Worm (Caenorhabditis elegans) whole organism, L3 larva: ENCODE measurements around the gene egl-20.

Experiments used
- R02D3.7 ChIP-seq: fragments of 150-350 bp; optimal IDR thresholded peaks from 2 replicates; lab custom pipeline; 2014; ENCODE audit warnings: missing biosample characterization, missing genetic modification characterization
- ama-1 ChIP-seq: fragments of 150-350 bp; optimal IDR thresholded peaks from 2 replicates; lab custom pipeline; 2018
- ceh-16 ChIP-seq: sonication (generic microtip); optimal IDR thresholded peaks from 2 replicates; lab custom pipeline; 2017; ENCODE audit warnings: missing biosample characterization, missing genetic modification characterization
- ceh-82 ChIP-seq: fragments of 150-350 bp; optimal IDR thresholded peaks from 2 replicates; lab custom pipeline; 2014; ENCODE audit warnings: missing biosample characterization, missing genetic modification characterization
- ceh-9 ChIP-seq: sonication (generic microtip); optimal IDR thresholded peaks from 2 replicates; lab custom pipeline; 2018; ENCODE audit warnings: missing biosample characterization, missing genetic modification characterization
- daf-12 ChIP-seq: fragments of 150-350 bp; optimal IDR thresholded peaks from 2 replicates; lab custom pipeline; 2014; ENCODE audit warnings: missing biosample characterization, missing genetic modification reagents, missing genetic modification characterization
- egl-27 ChIP-seq: sonication (generic microtip); optimal IDR thresholded peaks from 4 replicates; lab custom pipeline; 2017; ENCODE audit warnings: missing biosample characterization, missing genetic modification reagents, missing genetic modification characterization
- egl-5 ChIP-seq: fragments of 150-350 bp; optimal IDR thresholded peaks from 2 replicates; lab custom pipeline; 2017; ENCODE audit warnings: missing biosample characterization, missing genetic modification reagents, missing genetic modification characterization, inconsistent platforms
- elt-1 ChIP-seq: fragments of 150-350 bp; optimal IDR thresholded peaks from 2 replicates; lab custom pipeline; 2014; ENCODE audit warnings: missing biosample characterization, missing genetic modification characterization
- elt-2 ChIP-seq: sonication (generic microtip); optimal IDR thresholded peaks from 2 replicates; lab custom pipeline; 2016; ENCODE audit warnings: missing genetic modification reagents, mild to moderate bottlenecking, missing genetic modification characterization, missing compliant biosample characterization
- elt-3 ChIP-seq, 3 experiments: fragments of 150-350 bp in 1 of 3; sonication (generic microtip) in 2 of 3; optimal IDR thresholded peaks; 2 replicates in 2 of 3; 4 replicates in 1 of 3; lab custom pipeline; 2014 to 2017; ENCODE audit warnings: missing biosample characterization in 3 of 3, missing genetic modification characterization in 3 of 3
- eor-1 ChIP-seq, 2 experiments: fragments of 150-350 bp; optimal IDR thresholded peaks; 2 replicates each; lab custom pipeline; 2014 to 2018; ENCODE audit warnings: missing biosample characterization in 2 of 2, missing genetic modification characterization in 2 of 2
- fkh-10 ChIP-seq: sonication (generic microtip); optimal IDR thresholded peaks from 2 replicates; lab custom pipeline; 2017; ENCODE audit warnings: missing biosample characterization, missing genetic modification reagents, missing genetic modification characterization
- fkh-2 ChIP-seq: fragments of 150-350 bp; optimal IDR thresholded peaks from 2 replicates; lab custom pipeline; 2014; ENCODE audit warnings: missing biosample characterization, missing genetic modification reagents, missing genetic modification characterization
- fos-1 ChIP-seq: fragments of 150-350 bp; optimal IDR thresholded peaks from 2 replicates; lab custom pipeline; 2014; ENCODE audit warnings: missing biosample characterization, missing genetic modification characterization
- hmg-11 ChIP-seq: sonication (generic microtip); optimal IDR thresholded peaks from 2 replicates; lab custom pipeline; 2016; ENCODE audit warnings: missing genetic modification characterization, missing compliant biosample characterization
- lin-15B ChIP-seq: fragments of 150-350 bp; optimal IDR thresholded peaks from 2 replicates; lab custom pipeline; 2014; ENCODE audit warnings: missing biosample characterization, missing genetic modification characterization
- lsy-12 ChIP-seq: sonication (generic microtip); optimal IDR thresholded peaks from 2 replicates; lab custom pipeline; 2016; ENCODE audit warnings: mild to moderate bottlenecking, missing genetic modification characterization, missing compliant biosample characterization
- mdl-1 ChIP-seq: fragments of 150-350 bp; optimal IDR thresholded peaks from 2 replicates; lab custom pipeline; 2014; ENCODE audit warnings: missing biosample characterization, missing genetic modification characterization
- mml-1 ChIP-seq: fragments of 150-350 bp; sonication (generic microtip); optimal IDR thresholded peaks from 3 replicates; lab custom pipeline; 2014; ENCODE audit warnings: missing biosample characterization, missing genetic modification characterization
- nhr-11 ChIP-seq: fragments of 150-350 bp; optimal IDR thresholded peaks from 2 replicates; lab custom pipeline; 2014; ENCODE audit warnings: missing biosample characterization, missing genetic modification characterization
- nhr-12 ChIP-seq: fragments of 150-350 bp; optimal IDR thresholded peaks from 2 replicates; lab custom pipeline; 2014; ENCODE audit warnings: missing biosample characterization, missing genetic modification characterization
- nhr-25 ChIP-seq: sonication (generic microtip); optimal IDR thresholded peaks from 2 replicates; lab custom pipeline; 2017; ENCODE audit warnings: missing biosample characterization, missing genetic modification characterization
- nhr-43 ChIP-seq: sonication (generic microtip); optimal IDR thresholded peaks from 2 replicates; lab custom pipeline; 2016; ENCODE audit warnings: mild to moderate bottlenecking, missing genetic modification characterization, missing compliant biosample characterization; ENCODE audit not compliant: poor library complexity, severe bottlenecking
- nhr-76 ChIP-seq: fragments of 150-350 bp; sonication (generic microtip); optimal IDR thresholded peaks from 5 replicates; lab custom pipeline; 2014; ENCODE audit warnings: missing biosample characterization, missing genetic modification characterization
- nhr-77 ChIP-seq: fragments of 150-350 bp; optimal IDR thresholded peaks from 2 replicates; lab custom pipeline; 2014; ENCODE audit warnings: missing biosample characterization, missing genetic modification characterization
- pha-4 ChIP-seq: fragments of 150-350 bp; optimal IDR thresholded peaks from 2 replicates; lab custom pipeline; 2014; ENCODE audit warnings: missing biosample characterization, missing genetic modification reagents, missing genetic modification characterization
- pqm-1 ChIP-seq: fragments of 150-350 bp; optimal IDR thresholded peaks from 2 replicates; lab custom pipeline; 2017; ENCODE audit warnings: missing biosample characterization, missing genetic modification characterization, inconsistent platforms
- sea-2 ChIP-seq: fragments of 150-350 bp; sonication (generic microtip); optimal IDR thresholded peaks from 4 replicates; lab custom pipeline; 2014; ENCODE audit warnings: missing biosample characterization, missing genetic modification reagents, missing genetic modification characterization
- skn-1 ChIP-seq: fragments of 150-350 bp; optimal IDR thresholded peaks from 2 replicates; lab custom pipeline; 2014; ENCODE audit warnings: missing biosample characterization, missing genetic modification characterization
- snpc-4 ChIP-seq: fragments of 150-350 bp; optimal IDR thresholded peaks from 2 replicates; lab custom pipeline; 2014; ENCODE audit warnings: missing biosample characterization, missing genetic modification characterization
- tbx-2 ChIP-seq: sonication (generic microtip); optimal IDR thresholded peaks from 2 replicates; lab custom pipeline; 2016; ENCODE audit warnings: mild to moderate bottlenecking, missing genetic modification characterization, missing compliant biosample characterization
- unc-39 ChIP-seq: sonication (generic microtip); optimal IDR thresholded peaks from 4 replicates; lab custom pipeline; 2017; ENCODE audit warnings: missing biosample characterization, missing genetic modification characterization
- zag-1 ChIP-seq: fragments of 150-350 bp; optimal IDR thresholded peaks from 2 replicates; lab custom pipeline; 2014; ENCODE audit warnings: missing biosample characterization, missing genetic modification characterization
- ztf-11 ChIP-seq: fragments of 150-350 bp; optimal IDR thresholded peaks from 2 replicates; lab custom pipeline; 2014; ENCODE audit warnings: missing biosample characterization, missing genetic modification characterization
- ztf-4 ChIP-seq: fragments of 150-350 bp; optimal IDR thresholded peaks from 2 replicates; lab custom pipeline; 2014; ENCODE audit warnings: missing biosample characterization, missing genetic modification characterization

Gene egl-20

DNA sequence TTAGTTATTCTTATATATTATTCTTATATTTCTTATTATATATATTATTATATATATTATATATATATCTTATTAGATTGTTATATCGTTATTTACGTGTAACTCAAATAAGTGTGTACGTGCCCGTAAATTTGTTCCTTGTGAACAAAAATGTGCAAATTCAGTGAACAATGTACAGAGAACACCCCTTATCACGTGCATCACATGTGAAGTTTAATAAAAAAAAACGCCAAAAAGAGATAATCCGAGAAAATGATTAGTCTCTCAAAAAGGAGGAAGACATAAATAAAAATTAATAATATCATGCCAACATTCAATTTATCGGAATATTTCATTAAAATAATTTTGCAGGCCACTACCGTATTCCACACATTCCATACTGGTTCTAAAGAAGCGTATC lies 15.7 kb downstream of the egl-20 start:
- TF ChIP-seq pha-4 (tag; lab: Kevin White, UChicago) (peak; percentile 61), pqm-1 (tag; lab: Kevin White, UChicago) (peak; percentile 32), hmg-11 (tag; lab: Kevin White, UChicago) (no peak), sea-2 (no peak), elt-2 (tag; lab: Kevin White, UChicago) (peak; percentile 72)

DNA sequence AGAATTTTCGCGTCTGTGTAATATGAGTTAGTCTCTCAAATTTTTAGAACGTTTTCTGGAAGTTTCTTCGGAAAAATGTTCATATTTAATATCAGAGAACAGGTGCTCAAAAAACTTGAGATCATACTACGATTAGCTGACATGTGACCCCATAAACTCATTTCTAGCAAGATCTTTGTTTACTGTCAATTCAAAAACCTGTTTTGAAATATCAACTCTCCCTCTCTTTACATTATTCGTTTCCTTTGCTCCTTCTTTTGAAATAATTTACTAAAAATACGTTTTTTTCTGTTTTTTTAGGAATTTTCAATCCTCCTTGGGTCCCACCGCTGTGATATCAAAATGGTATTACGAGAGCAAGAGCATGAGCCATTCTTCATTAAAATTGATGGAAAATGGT lies 16.2 kb downstream of the egl-20 start, which contains the start of gene fat-4:
TSS of gene fat-4 (plus strand) at position 301 of the 400 bp plus-strand sequence.
- TF ChIP-seq skn-1 (tag; lab: Kevin White, UChicago), result no peak
- TF ChIP-seq ceh-16 (tag; lab: Kevin White, UChicago), result no peak
- no peak for TF ChIP-seq pha-4 (tag; lab: Kevin White, UChicago)
- TF ChIP-seq egl-27 (tag; lab: Kevin White, UChicago), result no peak
- no peak for TF ChIP-seq snpc-4 (tag; lab: Kevin White, UChicago)
- TF ChIP-seq fkh-2 (tag; lab: Kevin White, UChicago), result no peak
- no peak for TF ChIP-seq ama-1 (lab: Kevin White, UChicago)
- no peak for TF ChIP-seq elt-1 (tag; lab: Kevin White, UChicago)
- TF ChIP-seq unc-39 (tag; lab: Kevin White, UChicago), result no peak
- no peak for TF ChIP-seq ceh-82 (tag; lab: Kevin White, UChicago)
- no peak for TF ChIP-seq nhr-77 (tag; lab: Kevin White, UChicago)
- TF ChIP-seq egl-5 (tag; lab: Kevin White, UChicago), result no peak
- no peak for TF ChIP-seq fos-1 (tag; lab: Kevin White, UChicago)
- TF ChIP-seq lsy-12, result no peak
- TF ChIP-seq hmg-11 (tag; lab: Kevin White, UChicago), result no peak
- no peak for TF ChIP-seq elt-3 (tag; optimal IDR thresholded peaks at IDR 0.05; lab: Kevin White, UChicago)
- TF ChIP-seq, all 47 proteins: peak for 0

DNA sequence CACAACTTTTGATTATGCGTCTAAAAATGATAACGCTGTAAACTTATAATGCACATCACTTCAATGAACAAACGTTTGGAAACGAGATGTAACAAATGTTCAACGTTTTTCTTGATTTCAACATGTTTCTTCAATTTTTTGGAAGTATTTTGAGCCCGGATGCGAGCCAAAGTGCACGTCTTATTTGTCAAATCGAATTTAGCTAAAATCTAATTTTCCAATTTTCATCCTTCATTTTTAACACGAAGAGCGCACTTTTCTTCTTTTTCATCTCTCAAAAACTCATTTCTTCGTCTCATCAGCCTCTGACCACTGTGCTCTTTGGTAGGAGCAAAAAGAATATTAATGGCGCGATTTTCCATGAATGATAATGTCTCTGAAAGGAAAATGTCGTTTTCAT lies 17.0 kb downstream of the egl-20 start:
- peak; percentile 23 for TF ChIP-seq elt-2 (tag; lab: Kevin White, UChicago)
- no peak for TF ChIP-seq mml-1 (tag; lab: Kevin White, UChicago)

DNA sequence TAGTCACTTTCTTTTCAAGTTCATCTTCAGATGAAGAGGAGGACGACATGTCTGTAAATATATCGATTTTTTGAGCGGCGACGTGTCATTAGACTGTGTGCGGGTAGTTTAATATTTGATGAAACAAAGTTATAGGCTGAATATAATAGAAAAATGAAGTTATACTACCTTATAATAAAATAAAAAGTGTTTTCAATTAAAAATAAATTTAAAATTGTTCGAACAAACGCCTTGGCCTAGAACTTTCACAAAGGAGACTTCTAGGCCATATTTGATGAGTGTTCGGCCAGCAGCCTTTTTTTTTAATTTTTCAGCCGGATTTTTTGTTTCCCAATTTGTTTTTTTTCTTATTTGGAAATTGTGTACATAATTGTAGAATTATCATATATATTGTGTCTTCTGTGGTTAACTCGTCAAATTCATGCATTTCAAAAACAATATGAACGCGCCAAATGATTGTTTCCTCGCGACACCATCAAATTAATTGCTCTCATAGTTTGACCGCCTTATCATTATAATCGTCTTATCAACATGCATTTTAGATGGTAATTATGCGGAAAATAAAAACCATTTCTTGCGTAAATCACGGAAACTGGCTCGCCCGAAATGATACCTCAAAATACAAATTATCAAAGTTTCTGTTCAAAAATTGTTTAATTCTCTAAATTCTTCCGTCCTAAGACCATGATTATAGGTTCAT lies 17.9 kb downstream of the egl-20 start, which contains the start of gene T13F2.2:
TSS of gene T13F2.2 (minus strand) at position 51 of the 700 bp plus-strand sequence.
- TF ChIP-seq fos-1 (tag; lab: Kevin White, UChicago) (no peak), lin-15B (tag; lab: Kevin White, UChicago) (peak; percentile 20), pqm-1 (tag; lab: Kevin White, UChicago) (peak; percentile 59), nhr-43 (peak; percentile 2), mdl-1 (tag; lab: Kevin White, UChicago) (no peak), egl-5 (tag; lab: Kevin White, UChicago) (no peak), elt-2 (tag; lab: Kevin White, UChicago) (peak; percentile 69)

DNA sequence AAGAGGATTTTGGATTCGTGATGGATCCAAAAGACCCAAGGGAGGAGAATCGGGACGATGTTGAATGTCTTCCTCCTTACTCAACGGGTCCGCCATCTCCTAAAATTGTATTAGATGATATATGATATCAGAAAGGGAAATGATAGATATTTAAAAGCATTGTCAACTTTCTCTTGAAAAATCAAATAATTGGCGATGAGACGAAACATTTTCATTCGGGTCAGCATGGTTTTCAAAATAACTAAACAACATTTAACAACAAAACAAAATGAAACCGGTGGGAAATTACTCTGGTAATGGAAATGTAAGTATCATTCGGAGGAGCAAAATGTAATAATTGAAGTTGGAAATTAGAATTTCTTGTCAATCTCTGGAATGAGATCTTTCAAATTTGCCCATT lies 18.8 kb downstream of the egl-20 start, which contains the start of gene pis-1:
TSS of gene pis-1 (minus strand) at position 101 of the 400 bp plus-strand sequence.
- TF ChIP-seq lsy-12 (no peak), ztf-11 (tag; lab: Kevin White, UChicago) (no peak), ama-1 (lab: Kevin White, UChicago) (no peak), lin-15B (tag; lab: Kevin White, UChicago) (no peak), eor-1 (tag; optimal IDR thresholded peaks at IDR 0.05; lab: Kevin White, UChicago) (no peak), nhr-25 (tag; lab: Kevin White, UChicago) (no peak), elt-1 (tag; lab: Kevin White, UChicago) (no peak), ztf-4 (no peak), R02D3.7 (no peak), pha-4 (tag; lab: Kevin White, UChicago) (no peak), nhr-43 (no peak)

DNA sequence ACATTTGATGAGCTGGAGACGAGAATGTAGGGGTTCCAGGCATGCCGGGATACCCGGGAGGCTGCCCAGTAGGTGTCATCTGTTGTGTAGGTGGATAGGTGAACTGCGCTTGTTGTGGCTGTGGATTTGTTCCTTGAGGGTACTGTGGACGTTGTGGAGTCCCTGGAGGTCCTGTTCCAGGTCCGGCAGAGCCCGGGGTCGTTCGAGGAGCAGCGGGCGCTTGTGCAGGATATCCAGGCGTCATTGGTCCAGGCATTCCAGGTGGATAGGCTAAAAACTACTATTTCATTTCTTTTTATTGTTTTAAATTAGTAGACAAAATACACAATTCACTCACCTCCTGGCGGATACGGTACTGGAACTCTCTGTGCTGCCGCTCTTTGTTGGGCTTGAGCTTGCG lies 20.1 kb downstream of the egl-20 start:
- TF ChIP-seq tbx-2 (no peak), nhr-43 (no peak), nhr-11 (tag; lab: Kevin White, UChicago) (no peak), pha-4 (tag; lab: Kevin White, UChicago) (no peak), zag-1 (tag; lab: Kevin White, UChicago) (no peak), skn-1 (tag; lab: Kevin White, UChicago) (no peak), ztf-4 (no peak), hmg-11 (tag; lab: Kevin White, UChicago) (no peak), nhr-12 (tag; lab: Kevin White, UChicago) (no peak), egl-5 (tag; lab: Kevin White, UChicago) (no peak), daf-12 (no peak), nhr-76 (tag; lab: Kevin White, UChicago) (no peak), ceh-9 (tag; lab: Kevin White, UChicago) (no peak), mdl-1 (tag; lab: Kevin White, UChicago) (no peak), nhr-77 (tag; lab: Kevin White, UChicago) (no peak), lsy-12 (no peak), fkh-10 (no peak)
